Fruit fly (Drosophila melanogaster) whole organism, embryonic: ENCODE measurements around the gene vsg.

ENCODE experiments used
- Bgb ChIP-seq: fragments of 200-800 bp; sonication (Bioruptor generic); IDR thresholded peaks from 2 replicates; pipeline ENCODE4 v1.3.6; 2022; ENCODE audit warnings: missing biosample characterization, missing genetic modification characterization; ENCODE audit not compliant: partially characterized antibody
- CG15011 ChIP-seq: fragments of 200-800 bp; sonication (Bioruptor generic); optimal IDR thresholded peaks from 3 replicates; lab custom pipeline; 2018; ENCODE audit warnings: missing biosample characterization, mild to moderate bottlenecking, missing genetic modification characterization
- CG1832 ChIP-seq: fragments of 200-800 bp; sonication (Bioruptor generic); optimal IDR thresholded peaks from 2 replicates; lab custom pipeline; 2017; ENCODE audit warnings: missing biosample characterization, mild to moderate bottlenecking, missing genetic modification characterization, inconsistent platforms
- CG2875 ChIP-seq: fragments of 200-800 bp; sonication (Bioruptor generic); optimal IDR thresholded peaks from 2 replicates; lab custom pipeline; 2017; ENCODE audit warnings: missing biosample characterization, mild to moderate bottlenecking, missing genetic modification characterization, missing genetic modification reagents
- CG9797 ChIP-seq: fragments of 200-800 bp; sonication (Bioruptor generic); optimal IDR thresholded peaks from 3 replicates; lab custom pipeline; 2018; ENCODE audit warnings: missing biosample characterization, mild to moderate bottlenecking, missing genetic modification characterization
- Hmx ChIP-seq: fragments of 200-800 bp; sonication (Bioruptor generic); optimal IDR thresholded peaks from 2 replicates; lab custom pipeline; 2016; ENCODE audit warnings: missing biosample characterization, missing genetic modification characterization
- Oaz ChIP-seq: fragments of 200-800 bp; sonication (Bioruptor generic); IDR thresholded peaks from 2 replicates; pipeline ENCODE4 v1.3.6; 2022; ENCODE audit warnings: missing biosample characterization, missing genetic modification characterization
- mam ChIP-seq: fragments of 200-800 bp; sonication (Bioruptor generic); optimal IDR thresholded peaks from 3 replicates; lab custom pipeline; 2016; ENCODE audit warnings: missing biosample characterization, missing genetic modification characterization

dm6 chr3L:9712066-9712789 is 1.9 kb upstream of the vsg start:
- TF ChIP-seq CG15011 (GFP tag; lab: Kevin White, UChicago) (no peak), Hmx (GFP tag; lab: Kevin White, UChicago) (no peak), CG1832 (GFP tag; lab: Kevin White, UChicago) (no peak), Bgb (GFP tag; lab: Robert Waterston, UW) (no peak), CG9797 (no peak), CG2875 (GFP tag; lab: Kevin White, UChicago) (no peak), Oaz (GFP tag; lab: Robert Waterston, UW) (no peak), mam (GFP tag; lab: Kevin White, UChicago) (no peak)
